Fruit fly (Drosophila melanogaster) whole organism, embryonic: Measurements from ENCODE around the gene Pde6.

ENCODE experiments used
- ATbp ChIP-seq: fragments of 200-800 bp; sonication (Bioruptor generic); optimal IDR thresholded peaks from 2 replicates; lab custom pipeline; 2017; ENCODE audit warnings: missing biosample characterization, mild to moderate bottlenecking, missing genetic modification characterization, missing genetic modification reagents
- BtbVII ChIP-seq: fragments of 200-800 bp; sonication (Bioruptor generic); optimal IDR thresholded peaks from 3 replicates; lab custom pipeline; 2017; ENCODE audit warnings: missing biosample characterization, mild to moderate bottlenecking, missing genetic modification characterization
- CG11093 ChIP-seq: fragments of 200-800 bp; sonication (Bioruptor generic); IDR thresholded peaks from 3 replicates; pipeline ENCODE4 v1.3.6; 2022; ENCODE audit warnings: missing biosample characterization, missing genetic modification characterization
- CG11398 ChIP-seq: fragments of 200-800 bp; sonication (Bioruptor generic); optimal IDR thresholded peaks from 2 replicates; lab custom pipeline; 2016; ENCODE audit warnings: missing biosample characterization, missing genetic modification characterization
- CG11723 ChIP-seq: fragments of 200-800 bp; sonication (Bioruptor generic); optimal IDR thresholded peaks from 2 replicates; lab custom pipeline; 2017; ENCODE audit warnings: missing biosample characterization, mild to moderate bottlenecking, missing genetic modification characterization
- CG12104 ChIP-seq: fragments of 200-800 bp; sonication (Bioruptor generic); optimal IDR thresholded peaks from 3 replicates; lab custom pipeline; 2016; ENCODE audit warnings: missing biosample characterization, missing genetic modification characterization
- CG12942 ChIP-seq: fragments of 200-800 bp; sonication (Bioruptor generic); optimal IDR thresholded peaks from 3 replicates; lab custom pipeline; 2016; ENCODE audit warnings: missing biosample characterization, missing genetic modification characterization
- CG13287 ChIP-seq: fragments of 200-800 bp; sonication (Bioruptor generic); IDR thresholded peaks from 2 replicates; pipeline ENCODE4 v1.3.6; 2022; ENCODE audit warnings: missing biosample characterization, missing genetic modification characterization; ENCODE audit not compliant: partially characterized antibody
- CG15011 ChIP-seq: fragments of 200-800 bp; sonication (Bioruptor generic); optimal IDR thresholded peaks from 3 replicates; lab custom pipeline; 2018; ENCODE audit warnings: missing biosample characterization, mild to moderate bottlenecking, missing genetic modification characterization
- CG15696 ChIP-seq: fragments of 200-800 bp; sonication (Bioruptor generic); optimal IDR thresholded peaks from 2 replicates; lab custom pipeline; 2019; ENCODE audit warnings: missing biosample characterization, mild to moderate bottlenecking, missing genetic modification characterization, moderate library complexity
- CG17328 ChIP-seq: fragments of 200-800 bp; sonication (Bioruptor generic); IDR thresholded peaks from 2 replicates; pipeline ENCODE4 v1.3.6; 2022; ENCODE audit warnings: missing biosample characterization, missing genetic modification characterization
- CG17359 ChIP-seq: fragments of 200-800 bp; sonication (Bioruptor generic); optimal IDR thresholded peaks from 3 replicates; lab custom pipeline; 2018; ENCODE audit warnings: missing biosample characterization, mild to moderate bottlenecking, missing genetic modification characterization, moderate library complexity
- CG18599 ChIP-seq: fragments of 200-800 bp; sonication (Bioruptor generic); optimal IDR thresholded peaks from 3 replicates; lab custom pipeline; 2017; ENCODE audit warnings: missing biosample characterization, missing genetic modification characterization, mild to moderate bottlenecking, moderate library complexity, missing genetic modification reagents
- CG3407 ChIP-seq: fragments of 200-800 bp; sonication (Bioruptor generic); optimal IDR thresholded peaks from 2 replicates; lab custom pipeline; 2018; ENCODE audit warnings: missing biosample characterization, mild to moderate bottlenecking, missing genetic modification characterization
- CG3726 ChIP-seq: fragments of 200-800 bp; sonication (Bioruptor generic); IDR thresholded peaks from 3 replicates; pipeline ENCODE4, ENCODE4 v1.3.6; 2022; ENCODE audit warnings: missing biosample characterization, missing genetic modification characterization
- CG4360 ChIP-seq: fragments of 200-800 bp; sonication (Bioruptor generic); IDR thresholded peaks from 2 replicates; pipeline ENCODE4 v1.3.6; 2022; ENCODE audit warnings: missing biosample characterization, missing genetic modification characterization
- CG6175 ChIP-seq: fragments of 200-800 bp; sonication (Bioruptor generic); IDR thresholded peaks from 3 replicates; pipeline ENCODE4 v1.3.6; 2022; ENCODE audit warnings: missing biosample characterization, missing genetic modification characterization
- CG7271 ChIP-seq: fragments of 200-800 bp; sonication (Bioruptor generic); optimal IDR thresholded peaks from 2 replicates; lab custom pipeline; 2018; ENCODE audit warnings: missing biosample characterization, mild to moderate bottlenecking, missing genetic modification characterization, moderate library complexity
- CG7963 ChIP-seq: fragments of 200-800 bp; sonication (Bioruptor generic); IDR thresholded peaks from 3 replicates; pipeline ENCODE4 v1.3.6; 2022; ENCODE audit warnings: missing biosample characterization, missing genetic modification characterization; ENCODE audit not compliant: partially characterized antibody
- CG9817 ChIP-seq: fragments of 200-800 bp; sonication (Bioruptor generic); optimal IDR thresholded peaks from 2 replicates; lab custom pipeline; 2018; ENCODE audit warnings: missing biosample characterization, mild to moderate bottlenecking, missing genetic modification characterization, moderate library complexity
- Dad ChIP-seq: fragments of 200-800 bp; sonication (Bioruptor generic); optimal IDR thresholded peaks from 3 replicates; lab custom pipeline; 2016; ENCODE audit warnings: missing biosample characterization, missing genetic modification characterization
- Dll ChIP-seq: fragments of 200-800 bp; sonication (Bioruptor generic); IDR thresholded peaks from 4 replicates; pipeline ENCODE4 v1.3.6; 2022; ENCODE audit warnings: missing biosample characterization, missing genetic modification characterization; ENCODE audit not compliant: partially characterized antibody
- Drgx ChIP-seq: fragments of 200-800 bp; sonication (Bioruptor generic); IDR thresholded peaks from 2 replicates; pipeline ENCODE4 v1.3.6; 2022; ENCODE audit warnings: missing biosample characterization, missing genetic modification characterization
- ERR ChIP-seq: fragments of 200-800 bp; sonication (Bioruptor generic); optimal IDR thresholded peaks from 2 replicates; lab custom pipeline; 2016; ENCODE audit warnings: missing biosample characterization, missing genetic modification characterization
- Ets65A ChIP-seq: fragments of 200-800 bp; sonication (Bioruptor generic); peaks from one replicate; lab custom pipeline; 2016; ENCODE audit warnings: missing biosample characterization, missing genetic modification characterization
- Fer1 ChIP-seq: fragments of 200-800 bp; sonication (Bioruptor generic); optimal IDR thresholded peaks from 2 replicates; lab custom pipeline; 2017; ENCODE audit warnings: missing biosample characterization, mild to moderate bottlenecking, missing genetic modification characterization
- Fer3 ChIP-seq: fragments of 200-800 bp; sonication (Bioruptor generic); optimal IDR thresholded peaks from 2 replicates; lab custom pipeline; 2018; ENCODE audit warnings: missing biosample characterization, mild to moderate bottlenecking, missing genetic modification characterization, moderate library complexity
- Lim3 ChIP-seq: fragments of 200-800 bp; sonication (Bioruptor generic); IDR thresholded peaks from 2 replicates; pipeline ENCODE4 v1.3.6; 2022; ENCODE audit warnings: missing biosample characterization, missing genetic modification characterization
- Myb ChIP-seq: fragments of 200-800 bp; sonication (Bioruptor generic); optimal IDR thresholded peaks from 2 replicates; lab custom pipeline; 2016; ENCODE audit warnings: missing biosample characterization, missing genetic modification characterization
- Nf-YB ChIP-seq: fragments of 200-800 bp; sonication (Bioruptor generic); optimal IDR thresholded peaks from 3 replicates; lab custom pipeline; 2019; ENCODE audit warnings: missing biosample characterization, mild to moderate bottlenecking, missing genetic modification characterization, moderate library complexity
- Oli ChIP-seq: fragments of 200-800 bp; sonication (Bioruptor generic); optimal IDR thresholded peaks from 2 replicates; lab custom pipeline; 2018; ENCODE audit warnings: missing biosample characterization, mild to moderate bottlenecking, missing genetic modification characterization, moderate library complexity
- Ptx1 ChIP-seq: fragments of 200-800 bp; sonication (Bioruptor generic); IDR thresholded peaks from 2 replicates; pipeline ENCODE4 v1.3.6; 2022; ENCODE audit warnings: missing biosample characterization, missing genetic modification characterization
- croc ChIP-seq: fragments of 200-800 bp; sonication (Bioruptor generic); conservative IDR thresholded peaks from 3 replicates; pipeline ENCODE4 v1.3.6; 2022; ENCODE audit warnings: missing biosample characterization, missing genetic modification characterization
- crp ChIP-seq, 2 experiments: fragments of 200-800 bp; sonication (Bioruptor generic); optimal IDR thresholded peaks; 2 replicates in 1 of 2; 3 replicates in 1 of 2; lab custom pipeline; 2017; ENCODE audit warnings: missing biosample characterization in 2 of 2, missing genetic modification characterization in 2 of 2, mild to moderate bottlenecking in 1 of 2, moderate library complexity in 1 of 2
- eyg ChIP-seq: fragments of 200-800 bp; sonication (Bioruptor generic); optimal IDR thresholded peaks from 3 replicates; lab custom pipeline; 2016; ENCODE audit warnings: missing biosample characterization, missing genetic modification characterization
- lov ChIP-seq, 2 experiments: fragments of 200-800 bp in 1 of 2; fragments of >200 bp in 1 of 2; sonication (Bioruptor generic) in 1 of 2; IDR thresholded peaks in 1 of 2; optimal IDR thresholded peaks in 1 of 2; 2 replicates in 1 of 2; 3 replicates in 1 of 2; pipeline versions ENCODE4 v1.3.6 to Lab custom; 2017 to 2022; ENCODE audit warnings: missing biosample characterization in 1 of 2, missing genetic modification characterization in 1 of 2
- nau ChIP-seq: fragments of 200-800 bp; sonication (Bioruptor generic); optimal IDR thresholded peaks from 3 replicates; lab custom pipeline; 2017; ENCODE audit warnings: missing biosample characterization, mild to moderate bottlenecking, missing genetic modification characterization, missing genetic modification reagents
- odd ChIP-seq: fragments of 200-800 bp; sonication (Bioruptor generic); optimal IDR thresholded peaks from 2 replicates; lab custom pipeline; 2017; ENCODE audit warnings: missing biosample characterization, mild to moderate bottlenecking, missing genetic modification characterization
- peb ChIP-seq: fragments of 200-800 bp; sonication (Bioruptor generic); IDR thresholded peaks from 2 replicates; pipeline ENCODE4 v1.3.6; 2022; ENCODE audit warnings: missing biosample characterization, missing genetic modification characterization
- phol ChIP-seq: fragments of 200-800 bp; sonication (Bioruptor generic); optimal IDR thresholded peaks from 3 replicates; lab custom pipeline; 2018; ENCODE audit warnings: missing biosample characterization, mild to moderate bottlenecking, missing genetic modification characterization, moderate library complexity
- run ChIP-seq: fragments of 200-800 bp; sonication (Bioruptor generic); optimal IDR thresholded peaks from 3 replicates; lab custom pipeline; 2018; ENCODE audit warnings: missing biosample characterization, mild to moderate bottlenecking, missing genetic modification characterization
- seq ChIP-seq: fragments of 200-800 bp; sonication (Bioruptor generic); IDR thresholded peaks from 2 replicates; pipeline ENCODE4 v1.3.6; 2022; ENCODE audit warnings: missing biosample characterization, missing genetic modification characterization
- slbo ChIP-seq: fragments of 200-800 bp; sonication (Bioruptor generic); IDR thresholded peaks from 2 replicates; pipeline ENCODE4 v1.3.6; 2022; ENCODE audit warnings: missing biosample characterization, missing genetic modification characterization
- sug ChIP-seq: fragments of 200-800 bp; optimal IDR thresholded peaks from 2 replicates; lab custom pipeline; 2019; ENCODE audit warnings: missing biosample characterization, mild to moderate bottlenecking, missing genetic modification characterization, moderate library complexity
- tna ChIP-seq: fragments of 200-800 bp; sonication (Bioruptor generic); IDR thresholded peaks from 2 replicates; pipeline ENCODE4 v1.3.6; 2022; ENCODE audit warnings: missing biosample characterization, missing genetic modification characterization; ENCODE audit not compliant: partially characterized antibody
- twi ChIP-seq: fragments of 200-800 bp; optimal IDR thresholded peaks from 2 replicates; lab custom pipeline; 2019; ENCODE audit warnings: missing biosample characterization, mild to moderate bottlenecking, missing genetic modification characterization, moderate library complexity
- zfh2 ChIP-seq: fragments of 200-800 bp; sonication (Bioruptor generic); optimal IDR thresholded peaks from 2 replicates; lab custom pipeline; 2016; ENCODE audit warnings: missing biosample characterization, missing genetic modification characterization

Pde6 gene

dm6 chr3R:14590753-14591535 is 32.8 kb upstream of the Pde6 start (continued):
- TF ChIP-seq CG7963 (GFP tag; lab: Robert Waterston, UW) (no peak), sug (peak; percentile 41), tna (no peak), seq (GFP tag; lab: Robert Waterston, UW) (peak; percentile 47; the same call in 1 of the 2 replicates), CG4360 (GFP tag; lab: Robert Waterston, UW) (peak; percentile 69), Fer1 (GFP tag; lab: Kevin White, UChicago) (no peak), Ptx1 (GFP tag; lab: Robert Waterston, UW) (peak; percentile 79), Nf-YB (GFP tag; lab: Kevin White, UChicago) (peak; percentile 81), CG17359 (tag; lab: Kevin White, UChicago) (peak; percentile 79), Dad (GFP tag; lab: Kevin White, UChicago) (no peak), twi (peak; percentile 98), BtbVII (GFP tag; lab: Kevin White, UChicago) (peak; percentile 64), ERR (GFP tag; lab: Kevin White, UChicago) (no peak), CG13287 (GFP tag; lab: Robert Waterston, UW) (no peak), CG11723 (GFP tag; lab: Kevin White, UChicago) (peak; percentile 78), CG18599 (peak; percentile 72), CG7271 (peak; percentile 90), phol (tag; lab: Kevin White, UChicago) (peak; percentile 93), CG12942 (GFP tag; lab: Kevin White, UChicago) (peak; percentile 76), CG11398 (no peak), CG17328 (GFP tag; lab: Robert Waterston, UW) (peak; percentile 85), CG3407 (GFP tag; lab: Kevin White, UChicago) (peak; percentile 87), Lim3 (GFP tag; lab: Robert Waterston, UW) (no peak), Oli (tag; lab: Kevin White, UChicago) (peak; percentile 90), CG15011 (GFP tag; lab: Kevin White, UChicago) (peak; percentile 48), peb (GFP tag; lab: Robert Waterston, UW) (peak; percentile 71), eyg (GFP tag; lab: Kevin White, UChicago) (no peak), Ets65A (GFP tag; lab: Kevin White, UChicago) (peak; percentile 54), CG3726 (GFP tag; lab: Robert Waterston, UW) (0 out of 3 replicates have a peak, but pooled peaks have one; percentile 45), lov (optimal IDR thresholded peaks at IDR 0.05; lab: Kevin White, UChicago) (no peak), lov (GFP tag; IDR thresholded peaks at IDR 0.05; lab: Robert Waterston, UW) (peak; percentile 75; the same call in 2 of the 3 replicates), CG12104 (GFP tag; lab: Kevin White, UChicago) (peak; percentile 85), ATbp (peak; percentile 78), nau (GFP tag; lab: Kevin White, UChicago) (peak; percentile 61), Dll (GFP tag; lab: Robert Waterston, UW) (no peak), zfh2 (GFP tag; lab: Kevin White, UChicago) (no peak), Drgx (GFP tag; lab: Robert Waterston, UW) (peak; percentile 31; the same call in 1 of the 2 replicates), run (tag; lab: Kevin White, UChicago) (peak; percentile 69), crp (GFP tag; optimal IDR thresholded peaks at IDR 0.05; lab: Kevin White, UChicago) (peak in 1 of 2 experiments; percentile 27), slbo (GFP tag; lab: Robert Waterston, UW) (no peak), CG11093 (GFP tag; lab: Robert Waterston, UW) (peak; percentile 67; the same call in 2 of the 3 replicates), CG6175 (GFP tag; lab: Robert Waterston, UW) (no peak), odd (GFP tag; lab: Kevin White, UChicago) (peak; percentile 80), Fer3 (tag; lab: Kevin White, UChicago) (peak; percentile 42), CG9817 (tag; lab: Kevin White, UChicago) (peak; percentile 36), croc (GFP tag; lab: Robert Waterston, UW) (peak; percentile 87), CG15696 (tag; lab: Kevin White, UChicago) (peak; percentile 98), Myb (GFP tag; lab: Kevin White, UChicago) (no peak)
